Worm (Caenorhabditis elegans) whole organism, mixed stage, embryonic: ENCODE results near the gene vps-39.

Experiments used
- ham-2 ChIP-seq: fragments of 200-800 bp; sonication (Bioruptor generic); optimal IDR thresholded peaks from 2 replicates; lab custom pipeline; 2018; ENCODE audit warnings: mild to moderate bottlenecking, missing genetic modification characterization, missing compliant biosample characterization
- hlh-1 ChIP-seq: fragments of 150-350 bp; optimal IDR thresholded peaks from 2 replicates; lab custom pipeline; 2014; ENCODE audit warnings: missing biosample characterization, missing genetic modification reagents, missing genetic modification characterization
- mab-5 ChIP-seq: fragments of 150-350 bp; optimal IDR thresholded peaks from 2 replicates; lab custom pipeline; 2014; ENCODE audit warnings: missing biosample characterization, missing genetic modification characterization
- sem-2 ChIP-seq: fragments of 200-800 bp; sonication (Bioruptor generic); optimal IDR thresholded peaks from 2 replicates; lab custom pipeline; 2018; ENCODE audit warnings: mild to moderate bottlenecking, missing genetic modification characterization, missing compliant biosample characterization

vps-39 gene

DNA sequence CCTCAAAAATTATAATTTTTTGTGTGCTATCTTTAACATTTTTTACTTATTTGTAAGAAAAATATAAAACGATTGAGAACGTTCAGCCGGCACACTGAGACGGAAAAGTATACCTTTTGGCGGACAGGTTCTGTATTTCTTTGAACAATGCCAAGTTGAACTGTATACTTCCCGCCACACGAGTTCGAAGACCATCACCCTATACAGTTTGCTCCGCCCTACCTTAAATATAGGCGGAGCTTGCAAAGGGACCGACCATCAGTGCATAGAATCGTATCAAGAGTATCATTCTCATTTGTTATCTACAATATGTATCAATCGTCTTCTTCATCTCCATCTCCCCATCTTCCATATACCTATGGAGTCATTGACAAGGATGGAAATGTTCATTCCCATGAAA, 53.4 kb downstream of the vps-39 start, which contains the start of gene end-1:
Gene end-1, plus strand, starts transcription at position 301 of the 400 bp plus-strand sequence.
- no peak for TF ChIP-seq mab-5
- no peak for TF ChIP-seq sem-2
- no peak for TF ChIP-seq ham-2 (GFP tag; lab: Kevin White, UChicago)
- no peak for TF ChIP-seq hlh-1 (tag; lab: Kevin White, UChicago)
